Worm (Caenorhabditis elegans): ENCODE results near the gene inx-5.
A peak's percentile ranks its signal among the peaks of the same experiment; 100 is the strongest.

inx-5 gene

DNA sequence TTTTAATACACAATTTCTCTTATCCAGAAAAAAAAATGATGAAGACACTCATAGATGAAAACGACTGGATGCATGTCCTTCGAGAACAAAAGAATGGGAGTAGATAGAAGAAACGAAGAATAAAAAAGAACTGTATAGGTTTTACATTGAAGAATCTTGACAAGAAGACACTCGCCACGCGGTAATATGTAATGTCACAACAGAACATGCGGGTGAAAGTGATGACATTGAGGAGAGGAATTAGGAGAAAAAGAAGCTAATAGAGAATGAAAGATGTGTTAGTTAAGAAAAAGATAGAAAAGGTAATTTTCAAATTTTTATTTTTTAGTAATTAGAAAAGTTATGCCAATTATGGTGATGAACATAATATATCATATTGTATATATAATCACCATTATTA is 46.8 kb downstream of the inx-5 start:
- TF ChIP-seq blmp-1 (tag; optimal IDR thresholded peaks at IDR 0.05) (peak; percentile 42), pha-4 (tag; optimal IDR thresholded peaks at IDR 0.05) (no peak), cnd-1 (tag; optimal IDR thresholded peaks at IDR 0.05) (no peak), snpc-4 (tag; optimal IDR thresholded peaks at IDR 0.05) (no peak)

DNA sequence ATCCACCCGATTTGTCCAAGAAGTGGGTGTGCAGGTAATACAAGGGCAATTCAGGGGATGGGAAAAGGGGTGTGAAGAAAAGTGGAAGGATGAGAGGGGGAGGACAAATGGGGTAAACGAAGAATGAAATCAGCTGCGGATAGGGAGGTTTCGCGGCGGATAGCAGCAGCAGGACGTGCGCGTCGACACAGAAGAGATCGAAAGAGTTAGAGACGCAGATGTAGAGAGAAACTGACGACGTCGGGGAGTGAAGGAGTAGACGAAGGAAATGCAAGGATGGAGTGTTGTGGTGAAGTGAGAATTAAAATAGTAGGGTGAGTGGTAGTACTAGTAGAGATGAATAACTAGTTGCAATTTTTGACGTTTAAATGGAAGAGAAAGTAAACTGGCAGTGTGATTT is 49.9 kb downstream of the inx-5 start, which contains the start of gene M60.6:
Gene M60.6 (minus strand): TSS at position 166 of the 400 bp plus-strand sequence.
- TF ChIP-seq ham-2 (GFP tag; optimal IDR thresholded peaks at IDR 0.05) (peak; percentile 49), ces-1 (GFP tag; optimal IDR thresholded peaks at IDR 0.05) (peak; percentile 57), mab-5 (tag; optimal IDR thresholded peaks at IDR 0.05) (no peak)

Data from whole organism, mixed stage, embryonic.